Worm (Caenorhabditis elegans) whole organism, L2 larva: ENCODE measurements around the gene C03A7.13.

Source experiments
- C34F6.9 ChIP-seq: fragments of 150-350 bp; optimal IDR thresholded peaks from 2 replicates; lab custom pipeline; 2014; ENCODE audit warnings: missing biosample characterization, missing genetic modification characterization
- F13H6.1 ChIP-seq: sonication (generic microtip); optimal IDR thresholded peaks from 2 replicates; lab custom pipeline; 2016; ENCODE audit warnings: missing genetic modification characterization, missing compliant biosample characterization
- Y55F3AM.14 ChIP-seq: fragments of 200-800 bp; sonication (Bioruptor generic); optimal IDR thresholded peaks from 2 replicates; lab custom pipeline; 2018; ENCODE audit warnings: mild to moderate bottlenecking, missing genetic modification characterization, missing compliant biosample characterization
- ZK546.5 ChIP-seq: sonication (generic microtip); optimal IDR thresholded peaks from 2 replicates; lab custom pipeline; 2017; ENCODE audit warnings: missing biosample characterization, missing genetic modification characterization
- alr-1 ChIP-seq: fragments of 150-350 bp; optimal IDR thresholded peaks from 2 replicates; lab custom pipeline; 2014; ENCODE audit warnings: missing biosample characterization, missing genetic modification characterization
- aly-2 ChIP-seq: fragments of 150-350 bp; optimal IDR thresholded peaks from 2 replicates; lab custom pipeline; 2014; ENCODE audit warnings: missing biosample characterization, missing genetic modification characterization
- ceh-16 ChIP-seq: fragments of 150-350 bp; optimal IDR thresholded peaks from 2 replicates; lab custom pipeline; 2014; ENCODE audit warnings: missing biosample characterization, missing genetic modification characterization
- ceh-82 ChIP-seq: fragments of 150-350 bp; optimal IDR thresholded peaks from 2 replicates; lab custom pipeline; 2014; ENCODE audit warnings: missing biosample characterization, missing genetic modification characterization
- crh-2 ChIP-seq: sonication (generic microtip); optimal IDR thresholded peaks from 2 replicates; lab custom pipeline; 2017; ENCODE audit warnings: missing biosample characterization, missing genetic modification characterization
- dmd-4 ChIP-seq: sonication (generic microtip); optimal IDR thresholded peaks from 2 replicates; lab custom pipeline; 2017; ENCODE audit warnings: missing biosample characterization, missing genetic modification characterization
- egl-27 ChIP-seq: sonication (generic microtip); optimal IDR thresholded peaks from 3 replicates; lab custom pipeline; 2017; ENCODE audit warnings: missing biosample characterization, missing genetic modification reagents, missing genetic modification characterization
- elt-1 ChIP-seq: fragments of 150-350 bp; optimal IDR thresholded peaks from 2 replicates; lab custom pipeline; 2014; ENCODE audit warnings: missing biosample characterization, missing genetic modification characterization
- elt-3 ChIP-seq: sonication (generic microtip); optimal IDR thresholded peaks from 2 replicates; lab custom pipeline; 2017; ENCODE audit warnings: missing biosample characterization, missing genetic modification characterization
- fos-1 ChIP-seq: fragments of 150-350 bp; optimal IDR thresholded peaks from 2 replicates; lab custom pipeline; 2014; ENCODE audit warnings: missing biosample characterization, missing genetic modification characterization
- gmeb-1 ChIP-seq: fragments of 150-350 bp; optimal IDR thresholded peaks from 2 replicates; lab custom pipeline; 2014; ENCODE audit warnings: missing biosample characterization, missing genetic modification characterization
- lin-11 ChIP-seq: fragments of 150-350 bp; sonication (generic microtip); optimal IDR thresholded peaks from 2 replicates; lab custom pipeline; 2014; ENCODE audit warnings: missing biosample characterization, missing genetic modification characterization, inconsistent platforms, mixed read lengths
- lin-13 ChIP-seq: fragments of 150-350 bp; optimal IDR thresholded peaks from 2 replicates; lab custom pipeline; 2014; ENCODE audit warnings: missing biosample characterization, missing genetic modification reagents, missing genetic modification characterization
- lin-39 ChIP-seq: fragments of 150-350 bp; optimal IDR thresholded peaks from 2 replicates; lab custom pipeline; 2014; ENCODE audit warnings: missing biosample characterization, missing genetic modification reagents, missing genetic modification characterization
- lsy-2 ChIP-seq, 2 experiments: fragments of 150-350 bp in 1 of 2; sonication (generic microtip) in 1 of 2; optimal IDR thresholded peaks; 2 replicates each; lab custom pipeline; 2014 to 2017; ENCODE audit warnings: missing biosample characterization in 2 of 2, missing genetic modification characterization in 2 of 2
- mbf-1 ChIP-seq: sonication (generic microtip); optimal IDR thresholded peaks from 2 replicates; lab custom pipeline; 2017; ENCODE audit warnings: missing biosample characterization, missing genetic modification characterization
- mdl-1 ChIP-seq, 2 experiments: fragments of 150-350 bp in 1 of 2; sonication (generic microtip) in 1 of 2; optimal IDR thresholded peaks; 2 replicates each; lab custom pipeline; 2017; ENCODE audit warnings: missing biosample characterization in 2 of 2, missing genetic modification characterization in 2 of 2
- nhr-10 ChIP-seq: sonication (generic microtip); optimal IDR thresholded peaks from 2 replicates; lab custom pipeline; 2017; ENCODE audit warnings: missing biosample characterization, missing genetic modification characterization
- nhr-11 ChIP-seq: fragments of 150-350 bp; optimal IDR thresholded peaks from 2 replicates; lab custom pipeline; 2014; ENCODE audit warnings: missing biosample characterization, missing genetic modification characterization
- nhr-12 ChIP-seq: fragments of 150-350 bp; optimal IDR thresholded peaks from 2 replicates; lab custom pipeline; 2014; ENCODE audit warnings: missing biosample characterization, missing genetic modification characterization
- nhr-129 ChIP-seq: fragments of 150-350 bp; optimal IDR thresholded peaks from 2 replicates; lab custom pipeline; 2014; ENCODE audit warnings: missing biosample characterization, missing genetic modification characterization
- nhr-21 ChIP-seq: fragments of 150-350 bp; optimal IDR thresholded peaks from 2 replicates; lab custom pipeline; 2014; ENCODE audit warnings: missing biosample characterization, missing genetic modification characterization
- nhr-23 ChIP-seq: fragments of 150-350 bp; optimal IDR thresholded peaks from 2 replicates; lab custom pipeline; 2014; ENCODE audit warnings: missing biosample characterization, missing genetic modification reagents, missing genetic modification characterization
- nhr-237 ChIP-seq: fragments of 150-350 bp; optimal IDR thresholded peaks from 2 replicates; lab custom pipeline; 2014; ENCODE audit warnings: missing biosample characterization, missing genetic modification characterization
- nhr-25 ChIP-seq: fragments of 150-350 bp; sonication (generic microtip); optimal IDR thresholded peaks from 3 replicates; lab custom pipeline; 2014; ENCODE audit warnings: missing biosample characterization, missing genetic modification characterization
- nhr-77 ChIP-seq: fragments of 150-350 bp; optimal IDR thresholded peaks from 2 replicates; lab custom pipeline; 2014; ENCODE audit warnings: missing biosample characterization, missing genetic modification characterization
- peb-1 ChIP-seq: fragments of 150-350 bp; optimal IDR thresholded peaks from 2 replicates; lab custom pipeline; 2014; ENCODE audit warnings: missing biosample characterization, missing genetic modification characterization
- skn-1 ChIP-seq: sonication (generic microtip); optimal IDR thresholded peaks from 2 replicates; lab custom pipeline; 2017; ENCODE audit warnings: missing biosample characterization, missing genetic modification characterization
- sma-3 ChIP-seq: sonication (generic microtip); optimal IDR thresholded peaks from 2 replicates; lab custom pipeline; 2016; ENCODE audit warnings: missing genetic modification reagents, missing genetic modification characterization, missing compliant biosample characterization
- sma-9 ChIP-seq, 2 experiments: fragments of 150-350 bp in 1 of 2; sonication (generic microtip) in 1 of 2; optimal IDR thresholded peaks; 2 replicates each; lab custom pipeline; 2014 to 2016; ENCODE audit warnings: missing genetic modification characterization in 2 of 2, mild to moderate bottlenecking in 1 of 2, missing biosample characterization in 1 of 2, missing compliant biosample characterization in 1 of 2, missing genetic modification reagents in 1 of 2, moderate library complexity in 1 of 2
- snpc-4 ChIP-seq: fragments of 150-350 bp; optimal IDR thresholded peaks from 2 replicates; lab custom pipeline; 2014; ENCODE audit warnings: missing biosample characterization, missing genetic modification characterization
- unc-39 ChIP-seq: fragments of 150-350 bp; optimal IDR thresholded peaks from 2 replicates; lab custom pipeline; 2014; ENCODE audit warnings: missing biosample characterization, missing genetic modification characterization
- unc-55 ChIP-seq: fragments of 150-350 bp; sonication (generic microtip); optimal IDR thresholded peaks from 3 replicates; lab custom pipeline; 2014; ENCODE audit warnings: missing biosample characterization, missing genetic modification reagents, missing genetic modification characterization
- unc-62 ChIP-seq: fragments of 150-350 bp; optimal IDR thresholded peaks from 2 replicates; lab custom pipeline; 2014; ENCODE audit warnings: missing biosample characterization, missing genetic modification reagents, missing genetic modification characterization
- zag-1 ChIP-seq: fragments of 150-350 bp; optimal IDR thresholded peaks from 2 replicates; lab custom pipeline; 2014; ENCODE audit warnings: missing biosample characterization, missing genetic modification characterization
- ztf-1 ChIP-seq: fragments of 200-800 bp; sonication (Bioruptor generic); conservative IDR thresholded peaks from 2 replicates; pipeline ENCODE4 v1.3.6; 2022; ENCODE audit warnings: missing genetic modification characterization, missing compliant biosample characterization
- ztf-11 ChIP-seq: sonication (generic microtip); optimal IDR thresholded peaks from 2 replicates; lab custom pipeline; 2017; ENCODE audit warnings: missing biosample characterization, missing genetic modification characterization
- ztf-4 ChIP-seq: fragments of 150-350 bp; optimal IDR thresholded peaks from 2 replicates; lab custom pipeline; 2014; ENCODE audit warnings: missing biosample characterization, missing genetic modification characterization

The C03A7.13 gene

ce11 chrV:5192501-5192900, at the start of gene C03A7.13:
Gene C03A7.13, minus strand, starts transcription at chrV:5192543.
- no peak for TF ChIP-seq lin-13
- peak; percentile 49 for TF ChIP-seq fos-1
- TF ChIP-seq gmeb-1 (tag; lab: Kevin White, UChicago) = no peak
- TF ChIP-seq C34F6.9 (tag; lab: Kevin White, UChicago) = no peak

- no peak for TF ChIP-seq nhr-11
- no peak for TF ChIP-seq ZK546.5 (tag; lab: Kevin White, UChicago)
- no peak for TF ChIP-seq C34F6.9 (tag; lab: Kevin White, UChicago)
- no peak for TF ChIP-seq ztf-4 (tag; lab: Kevin White, UChicago)
- no peak for TF ChIP-seq nhr-77
- no peak for TF ChIP-seq ceh-16
- TF ChIP-seq sma-9 (GFP tag; optimal IDR thresholded peaks at IDR 0.05; lab: Kevin White, UChicago) = no peak
- no peak for TF ChIP-seq sma-9 (tag; optimal IDR thresholded peaks at IDR 0.05; lab: Kevin White, UChicago)
- no peak for TF ChIP-seq gmeb-1 (tag; lab: Kevin White, UChicago)
- no peak for TF ChIP-seq snpc-4 (tag; lab: Kevin White, UChicago)
- TF ChIP-seq mdl-1 (tag; optimal IDR thresholded peaks at IDR 0.05; lab: Kevin White, UChicago) = no peak
- TF ChIP-seq aly-2 (tag; lab: Kevin White, UChicago) = no peak
- no peak for TF ChIP-seq crh-2
- TF ChIP-seq ceh-82 (tag; lab: Kevin White, UChicago) = no peak
- no peak for TF ChIP-seq egl-27 (tag; lab: Kevin White, UChicago)
- no peak for TF ChIP-seq unc-62
- no peak for TF ChIP-seq lin-39 (tag; lab: Kevin White, UChicago)
These were observed 47.6 kb upstream of the C03A7.13 start, which contains the start of gene B0238.15 for ce11 chrV:5239903-5240302. Gene B0238.15, plus strand, starts transcription at chrV:5240203.

- TF ChIP-seq elt-3 (tag; lab: Kevin White, UChicago) (no peak), unc-39 (tag; lab: Kevin White, UChicago) (no peak), crh-2 (no peak), gmeb-1 (tag; lab: Kevin White, UChicago) (no peak), ceh-16 (no peak), peb-1 (tag; lab: Kevin White, UChicago) (no peak), lin-11 (tag; lab: Kevin White, UChicago) (no peak), sma-3 (no peak), lin-13 (no peak), nhr-10 (tag; lab: Kevin White, UChicago) (no peak), lsy-2 (tag; optimal IDR thresholded peaks at IDR 0.05; lab: Kevin White, UChicago) (no peak)
These were observed 47.1 kb upstream of the C03A7.13 start, which contains the start of gene C52A10.3 for ce11 chrV:5239404-5239803. Gene C52A10.3, minus strand, starts transcription at chrV:5239504.

ce11 chrV:5237116-5237515, 44.8 kb upstream of the C03A7.13 start, which contains the start of gene cest-35.2:
Gene cest-35.2, minus strand, starts transcription at chrV:5237216.
- no peak for TF ChIP-seq mbf-1
- TF ChIP-seq zag-1 (tag; lab: Kevin White, UChicago) = no peak
- TF ChIP-seq ZK546.5 (tag; lab: Kevin White, UChicago) = no peak
- no peak for TF ChIP-seq nhr-12 (tag; lab: Kevin White, UChicago)
- no peak for TF ChIP-seq ztf-11
- no peak for TF ChIP-seq lsy-2 (tag; optimal IDR thresholded peaks at IDR 0.05; lab: Kevin White, UChicago)
- no peak for TF ChIP-seq nhr-11
- TF ChIP-seq mdl-1 (tag; optimal IDR thresholded peaks at IDR 0.05; lab: Kevin White, UChicago) = no peak
- no peak for TF ChIP-seq elt-1
- TF ChIP-seq unc-39 (tag; lab: Kevin White, UChicago) = no peak
- no peak for TF ChIP-seq crh-2
- TF ChIP-seq skn-1 (tag; lab: Kevin White, UChicago) = no peak
- TF ChIP-seq, all 48 proteins: peak for 0

- no peak for TF ChIP-seq nhr-25 (tag; lab: Kevin White, UChicago)
These were observed 41.4 kb upstream of the C03A7.13 start, which contains the start of gene cest-32 for ce11 chrV:5233777-5234176. Gene cest-32, minus strand, starts transcription at chrV:5233891.

- peak; percentile 16 for TF ChIP-seq F13H6.1 (tag; lab: Kevin White, UChicago)
- no peak for TF ChIP-seq ztf-1
- TF ChIP-seq ZK546.5 (tag; lab: Kevin White, UChicago) = no peak
- no peak for TF ChIP-seq lsy-2 (tag; optimal IDR thresholded peaks at IDR 0.05; lab: Kevin White, UChicago)
- TF ChIP-seq elt-1 = no peak
- TF ChIP-seq nhr-129 = peak; percentile 32
- TF ChIP-seq unc-39 (tag; lab: Kevin White, UChicago) = no peak
- no peak for TF ChIP-seq mdl-1 (tag; optimal IDR thresholded peaks at IDR 0.05; lab: Kevin White, UChicago)
- TF ChIP-seq nhr-23 (tag; lab: Kevin White, UChicago) = no peak
- TF ChIP-seq nhr-237 (tag; lab: Kevin White, UChicago) = no peak
- no peak for TF ChIP-seq alr-1 (tag; lab: Kevin White, UChicago)
- no peak for TF ChIP-seq ztf-4 (tag; lab: Kevin White, UChicago)
- no peak for TF ChIP-seq Y55F3AM.14 (GFP tag; lab: Kevin White, UChicago)
- TF ChIP-seq lin-11 (tag; lab: Kevin White, UChicago) = no peak
- TF ChIP-seq egl-27 (tag; lab: Kevin White, UChicago) = no peak
- TF ChIP-seq peb-1 (tag; lab: Kevin White, UChicago) = no peak
- TF ChIP-seq sma-3 = peak; percentile 41
- TF ChIP-seq unc-55 (GFP tag; lab: Kevin White, UChicago) = no peak
- no peak for TF ChIP-seq C34F6.9 (tag; lab: Kevin White, UChicago)
- TF ChIP-seq dmd-4 (tag; lab: Kevin White, UChicago) = no peak
- no peak for TF ChIP-seq crh-2
- no peak for TF ChIP-seq lin-39 (tag; lab: Kevin White, UChicago)
- TF ChIP-seq zag-1 (tag; lab: Kevin White, UChicago) = no peak
- no peak for TF ChIP-seq nhr-21 (tag; lab: Kevin White, UChicago)
- TF ChIP-seq snpc-4 (tag; lab: Kevin White, UChicago) = no peak
These were observed 36.2 kb upstream of the C03A7.13 start for ce11 chrV:5228513-5228912.
